Worm (Caenorhabditis elegans) whole organism, L3 larva: ENCODE results near the gene F23D12.10.

Experiments used
- ceh-82 ChIP-seq: fragments of 150-350 bp; optimal IDR thresholded peaks from 2 replicates; lab custom pipeline; 2014; ENCODE audit warnings: missing biosample characterization, missing genetic modification characterization
- elt-1 ChIP-seq: fragments of 150-350 bp; optimal IDR thresholded peaks from 2 replicates; lab custom pipeline; 2014; ENCODE audit warnings: missing biosample characterization, missing genetic modification characterization
- nhr-237 ChIP-seq: fragments of 150-350 bp; optimal IDR thresholded peaks from 2 replicates; lab custom pipeline; 2014; ENCODE audit warnings: missing biosample characterization, missing genetic modification characterization
- nhr-28 ChIP-seq: fragments of 150-350 bp; optimal IDR thresholded peaks from 2 replicates; lab custom pipeline; 2014; ENCODE audit warnings: missing biosample characterization, missing genetic modification characterization
- pha-4 ChIP-seq: fragments of 150-350 bp; optimal IDR thresholded peaks from 2 replicates; lab custom pipeline; 2014; ENCODE audit warnings: missing biosample characterization, missing genetic modification reagents, missing genetic modification characterization
- tbx-2 ChIP-seq: sonication (generic microtip); optimal IDR thresholded peaks from 2 replicates; lab custom pipeline; 2016; ENCODE audit warnings: mild to moderate bottlenecking, missing genetic modification characterization, missing compliant biosample characterization
- ztf-4 ChIP-seq: fragments of 150-350 bp; optimal IDR thresholded peaks from 2 replicates; lab custom pipeline; 2014; ENCODE audit warnings: missing biosample characterization, missing genetic modification characterization

DNA sequence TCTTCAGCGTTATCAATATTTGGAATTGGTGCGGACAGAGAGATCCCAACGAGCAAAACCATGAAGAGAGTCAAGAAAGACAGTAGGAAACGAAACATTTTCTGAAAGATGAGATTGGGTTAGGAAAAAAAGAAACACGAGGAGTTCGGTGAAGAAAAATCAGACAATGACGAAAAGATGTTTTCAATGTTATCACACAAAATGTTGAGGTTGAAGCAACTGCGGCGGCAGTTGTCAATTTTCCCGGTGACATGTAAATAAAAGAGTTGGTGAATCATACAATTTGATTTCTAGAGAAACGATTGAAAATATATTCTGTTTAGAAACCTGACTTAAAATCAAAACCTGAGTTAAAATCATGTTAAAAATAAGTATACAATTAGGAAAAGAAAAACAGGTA, 38.2 kb upstream of the F23D12.10 start, which contains the start of gene F23D12.7:
- TF ChIP-seq ceh-82 (tag; lab: Kevin White, UChicago) (no peak), pha-4 (tag; lab: Kevin White, UChicago) (no peak), tbx-2 (tag; lab: Kevin White, UChicago) (no peak), nhr-237 (tag; lab: Kevin White, UChicago) (no peak), nhr-28 (tag; lab: Kevin White, UChicago) (no peak), ztf-4 (no peak), elt-1 (tag; lab: Kevin White, UChicago) (no peak)
